Fruit fly (Drosophila melanogaster) whole organism, embryonic: ENCODE measurements around the gene Cyt-c1L.

ENCODE experiments used
- Antp ChIP-seq: fragments of 200-800 bp; sonication (Bioruptor generic); optimal IDR thresholded peaks from 3 replicates; lab custom pipeline; 2016; ENCODE audit warnings: missing biosample characterization, missing genetic modification characterization
- Bteb2 ChIP-seq: fragments of 200-800 bp; sonication (Bioruptor generic); optimal IDR thresholded peaks from 2 replicates; lab custom pipeline; 2016; ENCODE audit warnings: missing biosample characterization, missing genetic modification characterization
- CG10147 ChIP-seq: fragments of 200-800 bp; sonication (Bioruptor generic); optimal IDR thresholded peaks from 2 replicates; lab custom pipeline; 2019; ENCODE audit warnings: missing biosample characterization, mild to moderate bottlenecking, missing genetic modification characterization, moderate library complexity
- CG10979 ChIP-seq: fragments of 200-800 bp; sonication (Bioruptor generic); optimal IDR thresholded peaks from 2 replicates; lab custom pipeline; 2018; ENCODE audit warnings: missing biosample characterization, mild to moderate bottlenecking, missing genetic modification characterization, moderate library complexity
- CG11247 ChIP-seq: fragments of 200-800 bp; sonication (Bioruptor generic); IDR thresholded peaks from 2 replicates; pipeline ENCODE4 v1.3.6; 2022; ENCODE audit warnings: missing biosample characterization, missing genetic modification characterization
- CG13296 ChIP-seq: fragments of 200-800 bp; sonication (Bioruptor generic); optimal IDR thresholded peaks from 3 replicates; lab custom pipeline; 2018; ENCODE audit warnings: missing biosample characterization, mild to moderate bottlenecking, missing genetic modification characterization
- CG13624 ChIP-seq: fragments of 200-800 bp; sonication (Bioruptor generic); optimal IDR thresholded peaks from 2 replicates; lab custom pipeline; 2016; ENCODE audit warnings: missing biosample characterization, missing genetic modification characterization
- CG14710 ChIP-seq: fragments of 200-800 bp; sonication (Bioruptor generic); optimal IDR thresholded peaks from 3 replicates; lab custom pipeline; 2019; ENCODE audit warnings: missing biosample characterization, mild to moderate bottlenecking, missing genetic modification characterization, moderate library complexity
- CG17359 ChIP-seq: fragments of 200-800 bp; sonication (Bioruptor generic); optimal IDR thresholded peaks from 3 replicates; lab custom pipeline; 2018; ENCODE audit warnings: missing biosample characterization, mild to moderate bottlenecking, missing genetic modification characterization, moderate library complexity
- CG1832 ChIP-seq: fragments of 200-800 bp; sonication (Bioruptor generic); optimal IDR thresholded peaks from 2 replicates; lab custom pipeline; 2017; ENCODE audit warnings: missing biosample characterization, mild to moderate bottlenecking, missing genetic modification characterization, inconsistent platforms
- CG18619 ChIP-seq: fragments of 200-800 bp; sonication (Bioruptor generic); optimal IDR thresholded peaks from 3 replicates; lab custom pipeline; 2017; ENCODE audit warnings: missing biosample characterization, mild to moderate bottlenecking, missing genetic modification characterization
- CG2199 ChIP-seq: fragments of 200-800 bp; sonication (Bioruptor generic); IDR thresholded peaks from 3 replicates; pipeline ENCODE4 v1.3.6; 2022; ENCODE audit warnings: missing biosample characterization, missing genetic modification characterization
- CG3163 ChIP-seq: fragments of 200-800 bp; sonication (Bioruptor generic); optimal IDR thresholded peaks from 3 replicates; lab custom pipeline; 2016; ENCODE audit warnings: missing biosample characterization, missing genetic modification characterization
- CG3281 ChIP-seq: fragments of 200-800 bp; sonication (Bioruptor generic); optimal IDR thresholded peaks from 3 replicates; lab custom pipeline; 2017; ENCODE audit warnings: missing biosample characterization, mild to moderate bottlenecking, missing genetic modification characterization
- CG34422 ChIP-seq: fragments of 200-800 bp; sonication (Bioruptor generic); IDR thresholded peaks from 3 replicates; pipeline ENCODE4 v1.3.6; 2022; ENCODE audit warnings: missing biosample characterization, missing genetic modification characterization
- CG3726 ChIP-seq: fragments of 200-800 bp; sonication (Bioruptor generic); IDR thresholded peaks from 3 replicates; pipeline ENCODE4, ENCODE4 v1.3.6; 2022; ENCODE audit warnings: missing biosample characterization, missing genetic modification characterization
- CG4617 ChIP-seq: fragments of 200-800 bp; sonication (Bioruptor generic); optimal IDR thresholded peaks from 3 replicates; lab custom pipeline; 2016; ENCODE audit warnings: missing biosample characterization, missing genetic modification characterization, borderline replicate concordance
- CG4707 ChIP-seq: fragments of 200-800 bp; sonication (Bioruptor generic); optimal IDR thresholded peaks from 2 replicates; lab custom pipeline; 2018; ENCODE audit warnings: missing biosample characterization, mild to moderate bottlenecking, missing genetic modification characterization, moderate library complexity
- CG6854 ChIP-seq: fragments of 200-800 bp; sonication (Bioruptor generic); optimal IDR thresholded peaks from 3 replicates; lab custom pipeline; 2017; ENCODE audit warnings: missing biosample characterization, mild to moderate bottlenecking, missing genetic modification characterization
- CG7357 ChIP-seq: fragments of 200-800 bp; sonication (Bioruptor generic); IDR thresholded peaks from 3 replicates; pipeline ENCODE4 v1.3.6; 2022; ENCODE audit warnings: missing biosample characterization, missing genetic modification characterization
- CG9876 ChIP-seq: fragments of 200-800 bp; sonication (Bioruptor generic); optimal IDR thresholded peaks from 2 replicates; lab custom pipeline; 2016; ENCODE audit warnings: missing biosample characterization, missing genetic modification characterization
- D ChIP-seq, 2 experiments: fragments of 200-800 bp in 1 of 2; fragments of >200 bp in 1 of 2; sonication (Bioruptor generic) in 1 of 2; optimal IDR thresholded peaks; 2 replicates in 1 of 2; 3 replicates in 1 of 2; lab custom pipeline; 2017; ENCODE audit warnings: mild to moderate bottlenecking in 1 of 2, missing biosample characterization in 1 of 2, missing genetic modification characterization in 1 of 2, missing genetic modification reagents in 1 of 2
- Dfd ChIP-seq, 2 experiments: fragments of >200 bp; optimal IDR thresholded peaks; 2 replicates each; lab custom pipeline; 2017; ENCODE audit warnings: missing biosample characterization in 2 of 2, missing genetic modification characterization in 2 of 2
- Doc2 ChIP-seq: fragments of 200-800 bp; sonication (Bioruptor generic); IDR thresholded peaks from 2 replicates; pipeline ENCODE4 v1.3.6; 2022; ENCODE audit warnings: missing biosample characterization, missing genetic modification characterization
- Fer2 ChIP-seq: fragments of 200-800 bp; sonication (Bioruptor generic); optimal IDR thresholded peaks from 2 replicates; lab custom pipeline; 2018; ENCODE audit warnings: missing biosample characterization, mild to moderate bottlenecking, missing genetic modification characterization, moderate library complexity
- H2.0 ChIP-seq: fragments of 200-800 bp; sonication (Bioruptor generic); IDR thresholded peaks from 2 replicates; pipeline ENCODE4 v1.3.6; 2022; ENCODE audit warnings: missing biosample characterization, missing genetic modification characterization
- HLH4C ChIP-seq: fragments of 200-800 bp; sonication (Bioruptor generic); IDR thresholded peaks from 3 replicates; pipeline ENCODE4 v1.3.6; 2022; ENCODE audit warnings: missing biosample characterization, missing genetic modification characterization; ENCODE audit not compliant: partially characterized antibody
- HLH54F ChIP-seq: fragments of 200-800 bp; sonication (Bioruptor generic); optimal IDR thresholded peaks from 3 replicates; lab custom pipeline; 2016; ENCODE audit warnings: missing biosample characterization, missing genetic modification characterization
- HmgD ChIP-seq: fragments of 200-800 bp; sonication (Bioruptor generic); optimal IDR thresholded peaks from 3 replicates; lab custom pipeline; 2016; ENCODE audit warnings: missing biosample characterization, missing genetic modification characterization
- Jarid2 ChIP-seq: fragments of 200-800 bp; sonication (Bioruptor generic); optimal IDR thresholded peaks from 3 replicates; lab custom pipeline; 2017; ENCODE audit warnings: mild to moderate bottlenecking, missing biosample characterization, missing genetic modification reagents, missing genetic modification characterization
- Lhr ChIP-seq: fragments of 200-800 bp; sonication (Bioruptor generic); optimal IDR thresholded peaks from 3 replicates; lab custom pipeline; 2017; ENCODE audit warnings: mild to moderate bottlenecking, missing biosample characterization, missing genetic modification reagents, missing genetic modification characterization
- Lim3 ChIP-seq: fragments of 200-800 bp; sonication (Bioruptor generic); IDR thresholded peaks from 2 replicates; pipeline ENCODE4 v1.3.6; 2022; ENCODE audit warnings: missing biosample characterization, missing genetic modification characterization
- Lpt ChIP-seq: fragments of >200 bp; optimal IDR thresholded peaks from 2 replicates; lab custom pipeline; 2018; ENCODE audit warnings: missing biosample characterization, missing genetic modification characterization
- Sry-δ ChIP-seq: fragments of 200-800 bp; sonication (Bioruptor generic); optimal IDR thresholded peaks from 2 replicates; lab custom pipeline; 2016; ENCODE audit warnings: missing biosample characterization, missing genetic modification characterization
- ase ChIP-seq: fragments of 200-800 bp; sonication (Bioruptor generic); IDR thresholded peaks from 3 replicates; pipeline ENCODE4 v1.3.6; 2022; ENCODE audit warnings: missing biosample characterization, missing genetic modification characterization
- ato ChIP-seq: fragments of 200-800 bp; sonication (Bioruptor generic); IDR thresholded peaks from 2 replicates; pipeline ENCODE4 v1.3.6; 2022; ENCODE audit warnings: missing biosample characterization, missing genetic modification characterization; ENCODE audit not compliant: partially characterized antibody
- cg ChIP-seq: fragments of 200-800 bp; sonication (Bioruptor generic); optimal IDR thresholded peaks from 3 replicates; lab custom pipeline; 2019; ENCODE audit warnings: missing biosample characterization, mild to moderate bottlenecking, missing genetic modification characterization, moderate library complexity
- dan ChIP-seq: fragments of 200-800 bp; sonication (Bioruptor generic); IDR thresholded peaks from 2 replicates; pipeline ENCODE4 v1.3.6; 2022; ENCODE audit warnings: missing biosample characterization, missing genetic modification characterization
- dm ChIP-seq: fragments of 200-800 bp; sonication (Bioruptor generic); optimal IDR thresholded peaks from 3 replicates; lab custom pipeline; 2016; ENCODE audit warnings: missing biosample characterization, missing genetic modification characterization
- gcm ChIP-seq: fragments of 200-800 bp; sonication (Bioruptor generic); optimal IDR thresholded peaks from 2 replicates; lab custom pipeline; 2019; ENCODE audit warnings: missing biosample characterization, mild to moderate bottlenecking, missing genetic modification characterization, moderate library complexity
- gfzf ChIP-seq: fragments of 200-800 bp; sonication (Bioruptor generic); optimal IDR thresholded peaks from 2 replicates; lab custom pipeline; 2016; ENCODE audit warnings: missing biosample characterization, mild to moderate bottlenecking, missing genetic modification characterization, moderate library complexity
- jing ChIP-seq: fragments of 200-800 bp; sonication (Bioruptor generic); optimal IDR thresholded peaks from 2 replicates; lab custom pipeline; 2018; ENCODE audit warnings: missing biosample characterization, mild to moderate bottlenecking, missing genetic modification characterization
- jumu ChIP-seq: fragments of 200-800 bp; sonication (Bioruptor generic); optimal IDR thresholded peaks from 3 replicates; lab custom pipeline; 2016; ENCODE audit warnings: missing biosample characterization, missing genetic modification characterization
- kah ChIP-seq: fragments of 200-800 bp; sonication (Bioruptor generic); optimal IDR thresholded peaks from 2 replicates; lab custom pipeline; 2018; ENCODE audit warnings: missing biosample characterization, mild to moderate bottlenecking, missing genetic modification characterization
- lola ChIP-seq, 3 experiments: fragments of >200 bp in 2 of 3; fragments of 200-800 bp in 1 of 3; sonication (Bioruptor generic) in 1 of 3; optimal IDR thresholded peaks; 2 replicates each; lab custom pipeline; 2017 to 2019; ENCODE audit warnings: missing biosample characterization in 3 of 3, missing genetic modification characterization in 3 of 3, mild to moderate bottlenecking in 1 of 3, moderate library complexity in 1 of 3
- mld ChIP-seq: fragments of 200-800 bp; sonication (Bioruptor generic); IDR thresholded peaks from 3 replicates; pipeline ENCODE4 v1.3.6; 2022; ENCODE audit warnings: missing biosample characterization, missing genetic modification characterization; ENCODE audit not compliant: partially characterized antibody
- pum ChIP-seq: fragments of 200-800 bp; sonication (Bioruptor generic); optimal IDR thresholded peaks from 2 replicates; lab custom pipeline; 2016; ENCODE audit warnings: missing biosample characterization, missing genetic modification characterization
- so ChIP-seq: fragments of 200-800 bp; sonication (Bioruptor generic); IDR thresholded peaks from 3 replicates; pipeline ENCODE4 v1.3.6; 2022; ENCODE audit warnings: missing biosample characterization, missing genetic modification characterization
- stc ChIP-seq: fragments of 200-800 bp; sonication (Bioruptor generic); IDR thresholded peaks from 2 replicates; pipeline ENCODE4 v1.3.6; 2022; ENCODE audit warnings: missing biosample characterization, missing genetic modification characterization
- usp ChIP-seq: fragments of >200 bp; optimal IDR thresholded peaks from 2 replicates; lab custom pipeline; 2017; ENCODE audit warnings: missing biosample characterization, missing genetic modification characterization

The Cyt-c1L gene

DNA sequence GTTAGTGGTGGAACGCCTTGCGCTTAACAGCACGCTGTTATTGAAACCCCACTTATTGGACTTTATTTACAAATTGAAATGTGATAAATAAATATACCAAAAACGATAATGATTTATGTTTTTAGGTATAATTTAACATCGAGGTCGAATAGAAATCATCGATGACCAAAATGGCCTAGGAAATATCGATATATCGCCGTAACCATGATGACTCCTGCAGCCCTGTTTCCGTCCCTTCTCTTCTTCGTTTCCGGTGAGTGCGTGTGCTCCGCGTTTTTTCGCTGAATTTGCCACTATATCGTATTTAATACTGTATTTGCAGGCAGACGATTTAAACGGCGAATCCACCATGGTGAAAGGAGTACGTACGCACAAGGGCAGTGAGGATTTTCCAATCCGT lies 16.0 kb upstream of the Cyt-c1L start, which contains the start of gene eEF1gamma (continued):
- TF ChIP-seq gfzf (GFP tag; lab: Kevin White, UChicago) (peak; percentile 38), kah (GFP tag; lab: Kevin White, UChicago) (peak; percentile 91), CG13296 (GFP tag; lab: Kevin White, UChicago) (peak; percentile 98), cg (GFP tag; lab: Kevin White, UChicago) (no peak), gcm (peak; percentile 95), CG4707 (GFP tag; lab: Kevin White, UChicago) (peak; percentile 93), CG3163 (peak; percentile 85), Bteb2 (GFP tag; lab: Kevin White, UChicago) (peak; percentile 93), CG13624 (peak; percentile 97), so (GFP tag; lab: Robert Waterston, UW) (peak; percentile 96), CG9876 (GFP tag; lab: Kevin White, UChicago) (peak; percentile 96), dan (no peak), lola (GFP tag; optimal IDR thresholded peaks at IDR 0.05; lab: Kevin White, UChicago) (peak in 1 of 3 experiments; percentile 83), dm (GFP tag; lab: Kevin White, UChicago) (peak; percentile 98), CG34422 (GFP tag; lab: Robert Waterston, UW) (peak; percentile 95), ato (GFP tag; lab: Robert Waterston, UW) (peak; percentile 89), D (optimal IDR thresholded peaks at IDR 0.05; lab: Kevin White, UChicago) (no peak), D (GFP tag; optimal IDR thresholded peaks at IDR 0.05; lab: Kevin White, UChicago) (peak; percentile 95), CG17359 (tag; lab: Kevin White, UChicago) (peak; percentile 92), CG10979 (tag; lab: Kevin White, UChicago) (peak; percentile 88), Sry-δ (GFP tag; lab: Kevin White, UChicago) (peak; percentile 95), Lpt (GFP tag; lab: Kevin White, UChicago) (no peak), H2.0 (GFP tag; lab: Robert Waterston, UW) (peak; percentile 94), Doc2 (GFP tag; lab: Robert Waterston, UW) (0 out of 2 replicates have a peak, but pooled peaks have one; percentile 54), HmgD (GFP tag; lab: Kevin White, UChicago) (peak; percentile 90), HLH4C (peak; percentile 95), CG2199 (peak; percentile 92), CG14710 (tag; lab: Kevin White, UChicago) (peak; percentile 95), Dfd (GFP tag; optimal IDR thresholded peaks at IDR 0.05; lab: Kevin White, UChicago) (no peak), CG11247 (GFP tag; lab: Robert Waterston, UW) (peak; percentile 96), jumu (GFP tag; lab: Kevin White, UChicago) (peak; percentile 82), CG3281 (GFP tag; lab: Kevin White, UChicago) (peak; percentile 97), Antp (GFP tag; lab: Kevin White, UChicago) (peak; percentile 78), CG18619 (GFP tag; lab: Kevin White, UChicago) (peak; percentile 98), Fer2 (tag; lab: Kevin White, UChicago) (peak; percentile 93), Lim3 (GFP tag; lab: Robert Waterston, UW) (peak; percentile 64; the same call in 1 of the 2 replicates), mld (GFP tag; lab: Robert Waterston, UW) (peak; percentile 89), CG7357 (peak; percentile 56; the same call in 2 of the 3 replicates), CG4617 (GFP tag; lab: Kevin White, UChicago) (peak; percentile 84), Lhr (GFP tag; lab: Kevin White, UChicago) (peak; percentile 91), CG10147 (GFP tag; lab: Kevin White, UChicago) (peak; percentile 93), stc (GFP tag; lab: Robert Waterston, UW) (peak; percentile 94), pum (GFP tag; lab: Kevin White, UChicago) (peak; percentile 87), Jarid2 (peak; percentile 88), usp (GFP tag; lab: Kevin White, UChicago) (no peak), HLH54F (peak; percentile 91), CG6854 (GFP tag; lab: Kevin White, UChicago) (peak; percentile 95), jing (GFP tag; lab: Kevin White, UChicago) (peak; percentile 79), ase (GFP tag; lab: Robert Waterston, UW) (peak; percentile 93), CG3726 (GFP tag; lab: Robert Waterston, UW) (peak; percentile 87), CG1832 (no peak)
